Worm (Caenorhabditis elegans): ENCODE measurements around the gene B0034.1.
A peak's percentile ranks its signal among the peaks of the same experiment; 100 is the strongest.

Gene B0034.1

ce11 chrII:5931904-5932764 lies 36.0 kb upstream of the B0034.1 start:
- TF ChIP-seq unc-55 (GFP tag; optimal IDR thresholded peaks at IDR 0.05) (peak; percentile 88), pha-2 (tag; optimal IDR thresholded peaks at IDR 0.05) (no peak)

- TF ChIP-seq fkh-6 (tag; optimal IDR thresholded peaks at IDR 0.05), result peak; percentile 25
- TF ChIP-seq pha-4 (tag; optimal IDR thresholded peaks at IDR 0.05), result no peak
- TF ChIP-seq hlh-6 (tag; optimal IDR thresholded peaks at IDR 0.05), result peak; percentile 30
Measured at ce11 chrII:5933133-5933532, 35.0 kb upstream of the B0034.1 start.

- TF ChIP-seq ceh-22 (tag; optimal IDR thresholded peaks at IDR 0.05) (no peak), unc-55 (GFP tag; optimal IDR thresholded peaks at IDR 0.05) (peak; percentile 28)
Measured at ce11 chrII:5933962-5934422, 34.1 kb upstream of the B0034.1 start.

- no peak for TF ChIP-seq pros-1 (tag; optimal IDR thresholded peaks at IDR 0.05)
- no peak for TF ChIP-seq hlh-30 (tag; optimal IDR thresholded peaks at IDR 0.05; ENCODE audit: insufficient read depth)
- TF ChIP-seq ceh-22 (tag; optimal IDR thresholded peaks at IDR 0.05), result no peak
- no peak for TF ChIP-seq syd-9 (tag; optimal IDR thresholded peaks at IDR 0.05)
- TF ChIP-seq eyg-1 (tag; optimal IDR thresholded peaks at IDR 0.05), result no peak
- no peak for TF ChIP-seq fax-1 (tag; optimal IDR thresholded peaks at IDR 0.05)
- TF ChIP-seq sox-4 (tag; optimal IDR thresholded peaks at IDR 0.05), result no peak
- TF ChIP-seq ceh-19 (GFP tag; optimal IDR thresholded peaks at IDR 0.05), result no peak
- TF ChIP-seq tbx-7 (tag; optimal IDR thresholded peaks at IDR 0.05), result no peak
- no peak for TF ChIP-seq odd-2 (tag; optimal IDR thresholded peaks at IDR 0.05)
- no peak for TF ChIP-seq unc-86 (tag; optimal IDR thresholded peaks at IDR 0.05)
- TF ChIP-seq Y22D7AL.16 (tag; optimal IDR thresholded peaks at IDR 0.05), result no peak
- TF ChIP-seq lin-11 (tag; optimal IDR thresholded peaks at IDR 0.05), result no peak
- TF ChIP-seq zip-5 (tag; optimal IDR thresholded peaks at IDR 0.05), result no peak
- no peak for TF ChIP-seq pax-1 (tag; optimal IDR thresholded peaks at IDR 0.05)
- no peak for TF ChIP-seq hlh-8 (tag; optimal IDR thresholded peaks at IDR 0.05)
- TF ChIP-seq ztf-16 (tag; optimal IDR thresholded peaks at IDR 0.05), result no peak
Measured at ce11 chrII:5936009-5936408, 32.1 kb upstream of the B0034.1 start.

- TF ChIP-seq rnt-1 (tag; optimal IDR thresholded peaks at IDR 0.05) (no peak), C38D4.7 (GFP tag; optimal IDR thresholded peaks at IDR 0.05) (no peak), fkh-10 (GFP tag; optimal IDR thresholded peaks at IDR 0.05) (no peak), Y22D7AL.16 (tag; optimal IDR thresholded peaks at IDR 0.05) (no peak), ets-4 (tag; optimal IDR thresholded peaks at IDR 0.05) (no peak), sdc-2 (tag; optimal IDR thresholded peaks at IDR 0.05) (no peak), K02D7.2 (tag; optimal IDR thresholded peaks at IDR 0.05) (no peak), che-1 (tag; optimal IDR thresholded peaks at IDR 0.05) (no peak), dve-1 (tag; optimal IDR thresholded peaks at IDR 0.05) (no peak), ceh-24 (tag; optimal IDR thresholded peaks at IDR 0.05) (no peak), pag-3 (tag; optimal IDR thresholded peaks at IDR 0.05; ENCODE audit: borderline replicate concordance) (no peak), nhr-11 (tag; optimal IDR thresholded peaks at IDR 0.05) (no peak), lin-11 (tag; optimal IDR thresholded peaks at IDR 0.05) (no peak), C08G9.2 (tag; optimal IDR thresholded peaks at IDR 0.05) (no peak), hlh-6 (tag; optimal IDR thresholded peaks at IDR 0.05) (no peak), hlh-15 (tag; optimal IDR thresholded peaks at IDR 0.05) (no peak), lim-6 (tag; optimal IDR thresholded peaks at IDR 0.05) (no peak)
Measured at ce11 chrII:5940815-5941214, 27.3 kb upstream of the B0034.1 start, which contains the start of gene F28B12.6. Gene F28B12.6, plus strand, starts transcription at chrII:5940863.

Data from whole organism, late embryonic.